Worm (Caenorhabditis elegans) whole organism, L3 larva: Measurements from ENCODE around the gene oac-59.
"Not testable (repeated sequence)": the region's sequence is repeated elsewhere in the genome, so short reads cannot be mapped to it uniquely, and the experiment has no call there.

Source experiments
- R02D3.7 ChIP-seq: fragments of 150-350 bp; optimal IDR thresholded peaks from 2 replicates; lab custom pipeline; 2014; ENCODE audit warnings: missing biosample characterization, missing genetic modification characterization
- ZK546.5 ChIP-seq: sonication (generic microtip); optimal IDR thresholded peaks from 2 replicates; lab custom pipeline; 2017; ENCODE audit warnings: missing biosample characterization, missing genetic modification characterization
- ama-1 ChIP-seq: fragments of 150-350 bp; optimal IDR thresholded peaks from 2 replicates; lab custom pipeline; 2018
- daf-12 ChIP-seq: fragments of 150-350 bp; optimal IDR thresholded peaks from 2 replicates; lab custom pipeline; 2014; ENCODE audit warnings: missing biosample characterization, missing genetic modification reagents, missing genetic modification characterization
- egl-27 ChIP-seq: sonication (generic microtip); optimal IDR thresholded peaks from 4 replicates; lab custom pipeline; 2017; ENCODE audit warnings: missing biosample characterization, missing genetic modification reagents, missing genetic modification characterization
- elt-1 ChIP-seq: fragments of 150-350 bp; optimal IDR thresholded peaks from 2 replicates; lab custom pipeline; 2014; ENCODE audit warnings: missing biosample characterization, missing genetic modification characterization
- elt-2 ChIP-seq: sonication (generic microtip); optimal IDR thresholded peaks from 2 replicates; lab custom pipeline; 2016; ENCODE audit warnings: missing genetic modification reagents, mild to moderate bottlenecking, missing genetic modification characterization, missing compliant biosample characterization
- elt-3 ChIP-seq, 3 experiments: fragments of 150-350 bp in 1 of 3; sonication (generic microtip) in 2 of 3; optimal IDR thresholded peaks; 2 replicates in 2 of 3; 4 replicates in 1 of 3; lab custom pipeline; 2014 to 2017; ENCODE audit warnings: missing biosample characterization in 3 of 3, missing genetic modification characterization in 3 of 3
- eor-1 ChIP-seq, 2 experiments: fragments of 150-350 bp; optimal IDR thresholded peaks; 2 replicates each; lab custom pipeline; 2014 to 2018; ENCODE audit warnings: missing biosample characterization in 2 of 2, missing genetic modification characterization in 2 of 2
- fkh-10 ChIP-seq: sonication (generic microtip); optimal IDR thresholded peaks from 2 replicates; lab custom pipeline; 2017; ENCODE audit warnings: missing biosample characterization, missing genetic modification reagents, missing genetic modification characterization
- fkh-2 ChIP-seq: fragments of 150-350 bp; optimal IDR thresholded peaks from 2 replicates; lab custom pipeline; 2014; ENCODE audit warnings: missing biosample characterization, missing genetic modification reagents, missing genetic modification characterization
- fos-1 ChIP-seq: fragments of 150-350 bp; optimal IDR thresholded peaks from 2 replicates; lab custom pipeline; 2014; ENCODE audit warnings: missing biosample characterization, missing genetic modification characterization
- jun-1 ChIP-seq: fragments of 150-350 bp; optimal IDR thresholded peaks from 2 replicates; lab custom pipeline; 2014; ENCODE audit warnings: missing biosample characterization, missing genetic modification reagents, missing genetic modification characterization
- lin-15B ChIP-seq: fragments of 150-350 bp; optimal IDR thresholded peaks from 2 replicates; lab custom pipeline; 2014; ENCODE audit warnings: missing biosample characterization, missing genetic modification characterization
- lsy-12 ChIP-seq: sonication (generic microtip); optimal IDR thresholded peaks from 2 replicates; lab custom pipeline; 2016; ENCODE audit warnings: mild to moderate bottlenecking, missing genetic modification characterization, missing compliant biosample characterization
- mdl-1 ChIP-seq: fragments of 150-350 bp; optimal IDR thresholded peaks from 2 replicates; lab custom pipeline; 2014; ENCODE audit warnings: missing biosample characterization, missing genetic modification characterization
- nfya-1 ChIP-seq: sonication (generic microtip); optimal IDR thresholded peaks from 2 replicates; lab custom pipeline; 2017; ENCODE audit warnings: missing genetic modification characterization, mild to moderate bottlenecking, missing compliant biosample characterization, antibody characterized with exemption, moderate library complexity; ENCODE audit not compliant: insufficient read depth
- nhr-23 ChIP-seq: fragments of 150-350 bp; optimal IDR thresholded peaks from 2 replicates; lab custom pipeline; 2014; ENCODE audit warnings: missing biosample characterization, missing genetic modification reagents, missing genetic modification characterization
- nhr-237 ChIP-seq: fragments of 150-350 bp; optimal IDR thresholded peaks from 2 replicates; lab custom pipeline; 2014; ENCODE audit warnings: missing biosample characterization, missing genetic modification characterization
- nhr-25 ChIP-seq: sonication (generic microtip); optimal IDR thresholded peaks from 2 replicates; lab custom pipeline; 2017; ENCODE audit warnings: missing biosample characterization, missing genetic modification characterization
- nhr-28 ChIP-seq: fragments of 150-350 bp; optimal IDR thresholded peaks from 2 replicates; lab custom pipeline; 2014; ENCODE audit warnings: missing biosample characterization, missing genetic modification characterization
- pha-4 ChIP-seq: fragments of 150-350 bp; optimal IDR thresholded peaks from 2 replicates; lab custom pipeline; 2014; ENCODE audit warnings: missing biosample characterization, missing genetic modification reagents, missing genetic modification characterization
- pqm-1 ChIP-seq: fragments of 150-350 bp; optimal IDR thresholded peaks from 2 replicates; lab custom pipeline; 2017; ENCODE audit warnings: missing biosample characterization, missing genetic modification characterization, inconsistent platforms
- skn-1 ChIP-seq: fragments of 150-350 bp; optimal IDR thresholded peaks from 2 replicates; lab custom pipeline; 2014; ENCODE audit warnings: missing biosample characterization, missing genetic modification characterization
- snpc-4 ChIP-seq: fragments of 150-350 bp; optimal IDR thresholded peaks from 2 replicates; lab custom pipeline; 2014; ENCODE audit warnings: missing biosample characterization, missing genetic modification characterization
- tbx-2 ChIP-seq: sonication (generic microtip); optimal IDR thresholded peaks from 2 replicates; lab custom pipeline; 2016; ENCODE audit warnings: mild to moderate bottlenecking, missing genetic modification characterization, missing compliant biosample characterization
- unc-39 ChIP-seq: sonication (generic microtip); optimal IDR thresholded peaks from 4 replicates; lab custom pipeline; 2017; ENCODE audit warnings: missing biosample characterization, missing genetic modification characterization
- ztf-11 ChIP-seq: fragments of 150-350 bp; optimal IDR thresholded peaks from 2 replicates; lab custom pipeline; 2014; ENCODE audit warnings: missing biosample characterization, missing genetic modification characterization
- ztf-4 ChIP-seq: fragments of 150-350 bp; optimal IDR thresholded peaks from 2 replicates; lab custom pipeline; 2014; ENCODE audit warnings: missing biosample characterization, missing genetic modification characterization

oac-59 gene

DNA sequence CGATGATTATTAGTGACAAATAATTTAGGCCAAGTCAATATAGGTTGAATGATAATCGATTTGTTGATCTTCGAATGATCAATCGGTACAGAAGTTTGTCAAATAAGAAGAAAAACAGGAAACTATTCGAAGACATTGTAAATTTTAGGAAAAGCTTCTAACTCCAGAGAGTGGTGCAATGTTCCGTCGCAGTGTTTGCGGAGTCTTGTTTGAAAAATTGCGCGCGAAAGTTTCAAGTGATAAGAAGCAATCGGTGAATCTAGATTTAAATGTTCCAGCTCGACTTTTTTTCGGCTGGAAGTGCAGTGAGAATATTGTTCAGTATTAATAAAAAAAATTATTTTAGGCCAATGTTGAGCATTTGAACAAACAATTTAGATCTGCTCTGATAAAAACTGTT, 33.6 kb upstream of the oac-59 start:
- no peak for TF ChIP-seq R02D3.7 (tag; lab: Kevin White, UChicago)
- peak; percentile 36 for TF ChIP-seq pha-4
- TF ChIP-seq elt-3 (tag; optimal IDR thresholded peaks at IDR 0.05; lab: Kevin White, UChicago) = no peak
- no peak for TF ChIP-seq pqm-1 (tag; lab: Kevin White, UChicago)
- peak; percentile 25 for TF ChIP-seq nfya-1 (tag; lab: Kevin White, UChicago)
- no peak for TF ChIP-seq daf-12 (tag; lab: Kevin White, UChicago)
- TF ChIP-seq, all 47 proteins: peak for 2

DNA sequence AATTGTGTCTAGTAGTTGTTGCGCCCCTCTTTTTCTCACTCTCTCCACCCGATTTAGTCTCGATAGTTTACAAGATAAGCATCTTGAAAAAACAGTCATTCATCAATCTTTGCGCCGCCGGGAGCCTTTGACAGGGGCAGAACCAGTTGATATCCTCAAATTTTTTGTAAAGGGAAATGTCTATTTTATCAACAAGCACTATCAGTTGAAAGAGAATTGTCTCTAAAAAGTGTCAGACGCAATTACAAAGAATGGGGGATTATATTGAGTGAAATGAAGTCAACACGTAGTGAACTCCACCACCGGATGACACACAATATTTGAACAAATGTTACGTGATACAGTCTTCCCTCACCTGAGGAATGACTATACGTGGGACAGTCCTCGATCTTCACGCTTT, 33.1 kb upstream of the oac-59 start:
- no peak for TF ChIP-seq lsy-12 (tag; lab: Kevin White, UChicago)
- no peak for TF ChIP-seq eor-1 (tag; optimal IDR thresholded peaks at IDR 0.05; lab: Kevin White, UChicago)
- peak; percentile 27 for TF ChIP-seq elt-2 (tag; lab: Kevin White, UChicago)
- TF ChIP-seq ztf-11 (tag; lab: Kevin White, UChicago) = no peak
- peak; percentile 36 for TF ChIP-seq elt-1
- no peak for TF ChIP-seq pha-4
- TF ChIP-seq, all 47 proteins: peak for 2

ce11 chrIV:12330840-12331359, 29.8 kb upstream of the oac-59 start, which contains the start of gene ufd-1:
Gene ufd-1, minus strand, starts transcription at chrIV:12330890.
- peak; percentile 51 for TF ChIP-seq nhr-23
- peak; percentile 25 for TF ChIP-seq nhr-25 (tag; lab: Kevin White, UChicago)
- TF ChIP-seq fkh-2 = no peak
- no peak for TF ChIP-seq nfya-1 (tag; lab: Kevin White, UChicago)
- TF ChIP-seq jun-1 (tag; lab: Kevin White, UChicago) = no peak
- no peak for TF ChIP-seq ama-1 (lab: Kevin White, UChicago)
- peak; percentile 7 for TF ChIP-seq lin-15B (tag; lab: Kevin White, UChicago)
- TF ChIP-seq skn-1 = peak; percentile 58
- TF ChIP-seq, all 47 proteins: peak for 4

DNA sequence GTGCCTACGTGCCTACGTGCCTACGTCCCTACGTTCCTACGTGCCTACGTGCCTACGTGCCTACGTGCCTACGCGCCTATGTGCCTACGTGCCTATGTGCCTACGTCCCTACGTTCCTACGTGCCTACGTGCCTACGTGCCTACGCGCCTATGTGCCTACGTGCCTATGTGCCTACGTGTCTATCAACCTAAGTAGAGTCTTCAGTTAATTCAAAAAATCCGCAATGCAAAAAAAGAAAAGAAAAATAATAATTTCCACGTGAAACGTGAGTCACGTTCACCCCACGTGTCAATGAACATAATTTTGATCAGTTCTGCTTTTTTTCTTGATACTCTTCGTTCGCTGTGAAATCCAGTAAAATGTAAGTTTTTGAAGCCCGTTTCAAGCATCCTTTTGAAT, 25.9 kb upstream of the oac-59 start, which contains the start of gene F19B6.3:
Gene F19B6.3, plus strand, starts transcription at position 301 of the 400 bp plus-strand sequence.
- TF ChIP-seq snpc-4 (tag; lab: Kevin White, UChicago); jun-1 (tag; lab: Kevin White, UChicago); pha-4: not testable (repeated sequence)

DNA sequence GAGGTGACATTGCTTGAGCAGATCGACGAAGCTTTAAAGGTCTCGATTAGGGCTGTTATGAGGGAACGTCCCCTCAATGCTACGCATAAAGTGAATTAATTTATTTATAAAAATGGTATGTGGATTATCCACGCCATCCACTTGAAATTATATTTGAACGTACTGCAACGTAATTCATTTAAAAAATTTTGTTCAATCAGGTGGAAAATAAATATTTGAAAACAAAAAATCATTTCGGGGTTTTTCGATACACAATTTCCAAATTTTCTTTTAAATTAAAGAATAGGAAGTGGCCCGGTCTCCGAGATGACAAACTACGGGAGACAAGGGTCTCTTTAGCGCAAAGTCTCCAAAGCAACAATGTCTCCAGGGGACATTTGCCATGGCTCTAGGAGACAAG, 10.5 kb upstream of the oac-59 start, which contains the start of gene oac-58:
Gene oac-58, minus strand, starts transcription at position 101 of the 400 bp plus-strand sequence.
- TF ChIP-seq daf-12 (tag; lab: Kevin White, UChicago) = no peak
- no peak for TF ChIP-seq skn-1
- no peak for TF ChIP-seq nhr-23
- TF ChIP-seq ztf-4 (tag; lab: Kevin White, UChicago) = no peak
- TF ChIP-seq fkh-2 = no peak
- no peak for TF ChIP-seq pha-4
- no peak for TF ChIP-seq elt-2 (tag; lab: Kevin White, UChicago)
- no peak for TF ChIP-seq snpc-4 (tag; lab: Kevin White, UChicago)
- no peak for TF ChIP-seq egl-27 (tag; lab: Kevin White, UChicago)
- no peak for TF ChIP-seq fos-1
- TF ChIP-seq ztf-11 (tag; lab: Kevin White, UChicago) = no peak

DNA sequence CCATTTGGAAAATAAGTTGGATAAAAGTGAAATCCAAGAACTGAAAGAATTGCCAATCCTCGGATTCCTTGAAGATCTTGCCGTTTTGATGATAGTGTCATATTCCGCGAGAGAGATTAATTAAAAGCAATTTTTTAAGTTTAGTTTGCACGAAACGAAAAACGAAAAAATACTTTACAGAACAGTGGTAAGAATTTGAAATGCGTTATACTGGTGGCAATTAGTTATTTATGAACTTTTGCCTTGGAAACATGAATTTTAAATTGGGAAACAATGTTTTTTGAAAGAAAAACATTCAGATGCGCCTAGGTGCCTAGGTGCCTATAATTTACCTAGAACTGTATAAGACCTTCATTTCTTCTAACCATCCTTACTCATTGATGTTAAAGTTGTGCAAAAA, 6.7 kb upstream of the oac-59 start, which contains the start of gene oac-57:
Gene oac-57, minus strand, starts transcription at position 101 of the 400 bp plus-strand sequence.
- TF ChIP-seq fos-1 = no peak
- TF ChIP-seq tbx-2 (tag; lab: Kevin White, UChicago) = no peak
- no peak for TF ChIP-seq nfya-1 (tag; lab: Kevin White, UChicago)
- TF ChIP-seq mdl-1 (tag; lab: Kevin White, UChicago) = no peak
- TF ChIP-seq nhr-28 = no peak
- TF ChIP-seq unc-39 (tag; lab: Kevin White, UChicago) = no peak
- TF ChIP-seq egl-27 (tag; lab: Kevin White, UChicago) = no peak
- no peak for TF ChIP-seq skn-1
- no peak for TF ChIP-seq elt-1
- no peak for TF ChIP-seq nhr-23
- TF ChIP-seq fkh-2 = no peak
- TF ChIP-seq eor-1 (tag; optimal IDR thresholded peaks at IDR 0.05; lab: Kevin White, UChicago) = no peak
- no peak for TF ChIP-seq ZK546.5 (tag; lab: Kevin White, UChicago)
- TF ChIP-seq lsy-12 (tag; lab: Kevin White, UChicago) = no peak
- no peak for TF ChIP-seq fkh-10 (GFP tag; lab: Kevin White, UChicago)
- TF ChIP-seq nhr-237 (tag; lab: Kevin White, UChicago) = no peak
